Fruit fly (Drosophila melanogaster) S2 (cell line): ENCODE results near the gene Acsf3.

Experiments
- CG8478 ChIP-seq: fragments of >200 bp; optimal IDR thresholded peaks from 2 replicates; lab custom pipeline; 2018
- CTCF ChIP-seq, 2 experiments: fragments of >200 bp; optimal IDR thresholded peaks; 2 replicates each; lab custom pipeline; 2018

Acsf3 gene

DNA sequence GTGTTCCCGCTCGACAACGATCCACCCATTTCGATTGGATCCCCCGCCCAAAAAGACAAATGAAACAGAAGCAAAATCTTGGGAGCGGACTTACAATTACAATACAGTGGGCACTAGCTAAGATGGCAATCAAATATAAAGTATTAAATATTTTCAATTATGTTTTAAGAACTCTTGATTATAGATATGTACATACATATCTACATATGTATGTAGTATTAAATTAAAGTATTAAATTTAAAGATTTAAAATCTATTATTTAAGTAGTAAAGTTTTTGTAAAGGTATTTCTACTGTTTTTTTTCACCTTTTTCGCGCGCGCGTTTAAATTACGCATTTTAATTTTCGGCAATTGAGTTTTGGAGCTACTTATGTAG is 5.9 kb downstream of the Acsf3 start:
- no peak for TF ChIP-seq CTCF (optimal IDR thresholded peaks at IDR 0.05; lab: Kevin White, UChicago)

DNA sequence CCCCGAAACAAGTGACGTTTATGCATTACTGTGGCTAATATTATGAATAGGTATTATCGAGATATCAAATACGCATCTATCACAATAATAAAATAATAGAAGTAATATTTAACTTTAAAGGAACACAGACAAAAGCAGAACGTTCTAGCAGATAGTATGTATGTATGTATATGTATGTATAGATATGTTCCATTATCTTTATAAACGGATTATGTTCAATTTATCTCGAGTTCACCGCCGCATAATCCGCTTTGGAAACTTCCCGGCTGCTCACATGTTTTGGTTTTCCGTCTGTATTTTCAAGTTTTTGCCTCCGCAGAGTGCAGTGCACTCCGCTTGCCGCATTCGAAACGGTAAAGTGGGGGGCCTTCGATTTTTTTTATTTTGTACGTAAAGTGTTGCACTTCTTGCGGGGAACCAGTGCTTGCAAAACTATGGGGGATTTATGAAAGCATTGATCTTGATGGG is 6.7 kb downstream of the Acsf3 start:
- TF ChIP-seq CTCF (optimal IDR thresholded peaks at IDR 0.05; lab: Kevin White, UChicago) (no peak), CG8478 (lab: Kevin White, UChicago) (no peak)

DNA sequence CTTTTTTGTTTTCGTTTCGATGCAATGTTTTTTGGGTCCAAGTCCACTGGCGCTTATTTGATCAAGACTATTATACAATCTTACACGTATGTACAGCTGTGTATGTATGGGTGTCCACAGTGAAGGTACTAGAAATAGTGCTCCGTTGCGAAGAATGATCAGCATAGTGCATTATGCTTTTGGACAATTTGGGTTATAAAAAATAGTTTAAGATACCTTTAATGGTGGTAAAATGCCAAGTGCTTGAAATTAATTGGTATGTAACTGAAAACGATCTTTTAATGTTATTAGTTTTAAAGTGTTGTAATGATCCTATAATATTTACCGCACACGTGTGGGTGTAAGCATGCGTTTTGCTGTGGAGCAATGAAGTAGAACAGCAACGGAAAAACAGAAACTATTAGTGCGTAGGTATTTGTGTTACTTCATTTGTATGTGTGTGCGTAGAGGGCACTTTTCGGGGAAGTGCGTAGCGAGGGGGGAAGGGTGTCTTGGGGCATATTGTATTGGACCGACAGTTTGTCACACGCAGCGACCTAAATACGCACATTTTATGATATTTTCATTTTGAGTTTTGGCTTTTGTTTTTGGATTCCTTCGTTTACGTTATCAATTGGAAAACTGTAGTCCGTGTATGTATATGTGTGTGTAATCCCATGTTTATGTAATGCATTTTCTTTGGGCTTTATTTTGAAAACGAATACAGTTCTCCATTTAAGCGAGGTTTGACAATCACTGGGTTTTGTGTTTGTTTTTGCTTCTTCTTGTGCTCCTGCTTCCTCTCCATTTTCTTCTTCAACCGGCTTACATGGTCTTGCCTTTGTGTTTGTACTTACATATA is 7.5 kb downstream of the Acsf3 start:
- TF ChIP-seq CTCF (optimal IDR thresholded peaks at IDR 0.05; lab: Kevin White, UChicago) (no peak), CG8478 (lab: Kevin White, UChicago) (no peak)

DNA sequence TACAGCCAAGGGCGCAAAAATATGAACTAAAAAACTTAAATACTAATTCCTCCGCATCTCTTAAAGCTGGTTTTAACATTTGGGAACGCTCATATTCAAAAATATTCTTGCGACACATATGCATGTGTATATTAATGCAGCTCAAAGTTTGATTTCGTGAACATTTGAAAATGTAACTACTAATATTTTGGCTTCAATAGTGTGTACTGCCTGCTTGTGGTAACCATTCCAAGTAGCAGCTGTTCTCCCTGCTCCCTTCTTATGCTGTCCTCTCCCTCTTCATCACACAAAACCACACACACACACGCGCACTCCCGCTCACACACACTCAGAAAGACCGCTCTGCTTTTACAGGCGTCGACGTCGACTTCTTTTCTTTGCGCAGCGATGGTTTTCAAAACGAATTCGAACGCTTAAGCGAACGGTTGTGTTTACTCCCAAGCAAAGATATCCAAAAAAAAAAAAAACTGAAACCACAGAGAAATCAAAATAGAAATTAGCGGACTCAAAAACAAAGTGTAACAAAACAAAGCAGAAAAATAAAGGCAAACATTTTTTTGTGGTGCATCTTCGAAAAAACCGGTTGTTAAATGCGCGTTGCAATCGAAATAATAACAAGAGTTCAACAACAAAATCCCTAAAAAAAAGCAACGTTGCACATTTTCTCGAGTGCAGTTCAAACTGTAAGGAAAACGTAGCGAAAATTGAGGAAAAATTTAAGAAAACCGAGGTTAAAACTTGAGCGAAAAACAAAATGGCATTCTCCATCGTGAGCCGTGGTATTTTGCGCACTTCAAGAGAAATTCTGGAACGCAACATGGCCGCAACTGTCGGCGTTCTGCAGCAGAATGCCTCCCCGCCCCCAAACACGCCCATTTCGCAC is 8.4 kb downstream of the Acsf3 start, which contains the start of gene CBP:
Gene CBP (plus strand): TSS at position 391 of the 883 bp plus-strand sequence.
- TF ChIP-seq CG8478 (lab: Kevin White, UChicago) (no peak), CTCF (optimal IDR thresholded peaks at IDR 0.05; lab: Kevin White, UChicago) (no peak)

DNA sequence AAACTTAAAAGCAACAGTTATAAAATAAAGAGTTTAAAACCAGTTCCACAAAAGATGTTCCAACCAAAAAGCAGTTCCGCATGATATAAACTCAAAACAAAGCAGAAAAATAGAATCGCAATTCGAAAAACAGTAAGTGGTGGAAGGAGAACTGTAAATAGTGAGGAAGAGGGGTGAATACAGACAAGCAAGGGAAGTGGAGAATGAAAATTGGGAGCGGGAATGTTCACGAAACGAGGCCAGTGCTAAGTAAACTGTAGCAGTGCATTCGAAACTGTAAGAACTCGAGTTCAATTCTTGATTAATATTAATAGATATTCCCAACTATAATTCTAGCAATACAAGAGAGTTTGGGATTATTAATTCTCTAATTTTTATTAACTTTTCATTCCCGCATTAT is 9.1 kb downstream of the Acsf3 start:
- no peak for TF ChIP-seq CG8478 (lab: Kevin White, UChicago)
- no peak for TF ChIP-seq CTCF (optimal IDR thresholded peaks at IDR 0.05; lab: Kevin White, UChicago)

DNA sequence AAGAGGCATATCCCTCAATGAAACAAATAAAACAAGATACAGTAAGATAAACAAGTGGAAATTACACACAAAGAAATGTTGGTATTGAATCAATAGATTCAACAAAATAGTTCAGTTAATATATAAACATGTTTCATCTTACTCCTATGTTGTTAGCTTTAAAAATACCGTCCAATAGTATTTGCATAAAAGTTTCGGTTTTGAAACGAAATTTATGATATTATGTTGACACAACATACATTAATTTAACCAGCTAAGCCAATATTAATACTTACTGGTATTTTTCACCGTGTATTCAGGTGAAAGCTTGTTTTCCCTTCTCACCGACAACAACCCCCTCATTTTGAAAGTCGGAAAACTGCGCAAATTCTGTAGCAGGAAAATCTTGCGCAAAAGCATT is 9.7 kb downstream of the Acsf3 start:
- TF ChIP-seq CTCF (optimal IDR thresholded peaks at IDR 0.05; lab: Kevin White, UChicago) (no peak), CG8478 (lab: Kevin White, UChicago) (no peak)

DNA sequence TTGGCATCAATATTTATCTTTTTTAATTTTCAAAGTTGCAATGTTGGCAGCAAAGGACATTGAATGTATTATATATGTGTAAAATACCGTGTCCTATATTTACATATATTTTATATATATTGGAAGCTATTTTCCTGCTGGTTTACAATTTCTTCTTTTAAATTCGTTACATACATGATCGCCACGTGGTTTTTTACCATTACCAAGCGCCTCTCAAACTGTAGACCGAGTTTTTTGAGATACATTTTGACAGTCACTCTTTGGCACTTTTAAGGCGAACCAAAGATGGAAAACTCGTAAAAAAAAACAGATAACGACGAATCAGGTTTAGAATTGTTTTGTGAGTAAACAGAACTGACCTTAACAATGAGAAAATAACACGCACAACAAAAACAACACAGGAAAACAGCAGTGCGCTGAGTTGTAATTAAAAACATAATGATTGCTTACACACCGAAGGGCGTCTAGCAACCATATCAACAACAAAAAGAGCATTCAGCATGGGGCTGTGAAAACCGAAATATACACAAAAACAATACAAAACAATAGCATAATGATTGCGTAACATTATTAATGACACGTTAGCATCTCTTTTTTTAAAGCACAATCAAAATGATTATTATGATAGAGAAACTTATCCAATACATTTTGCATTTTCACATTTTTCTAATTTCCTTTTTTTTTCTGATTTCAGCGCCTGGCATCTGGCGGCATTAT is 10.9 kb downstream of the Acsf3 start:
- TF ChIP-seq CG8478 (lab: Kevin White, UChicago): no peak
- TF ChIP-seq CTCF (optimal IDR thresholded peaks at IDR 0.05; lab: Kevin White, UChicago): no peak

DNA sequence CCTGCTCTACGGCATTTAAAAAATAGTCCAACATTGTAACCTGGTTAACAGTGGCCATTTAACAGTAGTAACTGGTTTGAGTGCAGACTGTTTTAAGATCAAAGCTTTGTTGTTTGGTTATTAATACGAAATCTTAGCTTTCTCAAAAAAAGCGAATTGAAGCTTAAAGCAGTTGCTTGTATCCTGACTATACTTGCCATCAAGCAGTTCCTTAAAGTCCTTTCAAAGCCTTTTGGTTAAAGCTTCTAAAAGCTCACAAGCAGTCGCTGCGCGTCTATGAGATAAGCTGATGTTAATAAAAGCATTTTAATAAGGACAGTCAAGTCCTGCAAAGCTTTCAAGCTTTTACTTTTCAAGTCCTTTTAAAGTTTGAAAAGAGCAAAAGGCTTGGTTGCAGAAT is 11.8 kb downstream of the Acsf3 start:
- TF ChIP-seq CTCF (optimal IDR thresholded peaks at IDR 0.05; lab: Kevin White, UChicago) (no peak), CG8478 (lab: Kevin White, UChicago) (no peak)

DNA sequence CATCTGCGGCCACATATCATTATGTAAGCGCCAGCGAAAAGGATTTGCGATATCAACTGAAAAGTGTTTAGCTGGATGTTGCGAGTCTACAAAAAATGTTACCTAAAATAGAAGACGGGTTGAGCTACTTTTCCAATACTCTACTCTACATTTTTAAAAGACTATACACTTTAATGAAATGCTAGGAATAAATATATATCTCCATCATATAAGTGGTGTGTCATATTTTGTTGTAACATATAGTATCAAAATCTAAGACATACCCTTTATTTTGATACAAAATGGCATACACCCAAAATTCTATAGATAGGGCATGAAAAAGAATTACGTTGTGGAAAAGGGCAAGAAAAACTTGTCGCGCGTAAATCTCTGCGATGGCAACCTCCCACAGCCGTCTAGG is 14.2 kb downstream of the Acsf3 start:
- no peak for TF ChIP-seq CTCF (optimal IDR thresholded peaks at IDR 0.05; lab: Kevin White, UChicago)
- no peak for TF ChIP-seq CG8478 (lab: Kevin White, UChicago)

DNA sequence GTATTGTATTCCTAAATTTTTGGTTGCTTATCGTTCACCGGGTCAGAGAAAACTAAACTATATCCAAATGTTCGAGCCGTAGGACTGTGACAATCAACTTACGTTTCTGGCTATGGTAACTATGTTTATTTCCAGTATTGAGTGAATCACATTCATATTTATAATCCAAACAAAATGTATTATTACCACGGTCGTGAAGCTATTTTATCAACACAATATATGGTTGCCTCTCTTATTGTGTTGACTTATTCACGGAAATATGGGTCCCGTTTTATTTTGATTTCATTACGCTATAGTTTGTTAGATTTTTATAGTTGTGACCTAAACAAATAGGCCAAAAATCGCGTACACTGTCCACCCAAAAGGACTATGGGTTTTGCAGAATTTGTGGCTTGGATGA is 18.6 kb downstream of the Acsf3 start, which contains the start of gene CG15034:
Gene CG15034 (minus strand): TSS at position 101 of the 400 bp plus-strand sequence.
- no peak for TF ChIP-seq CTCF (optimal IDR thresholded peaks at IDR 0.05; lab: Kevin White, UChicago)
- no peak for TF ChIP-seq CG8478 (lab: Kevin White, UChicago)

DNA sequence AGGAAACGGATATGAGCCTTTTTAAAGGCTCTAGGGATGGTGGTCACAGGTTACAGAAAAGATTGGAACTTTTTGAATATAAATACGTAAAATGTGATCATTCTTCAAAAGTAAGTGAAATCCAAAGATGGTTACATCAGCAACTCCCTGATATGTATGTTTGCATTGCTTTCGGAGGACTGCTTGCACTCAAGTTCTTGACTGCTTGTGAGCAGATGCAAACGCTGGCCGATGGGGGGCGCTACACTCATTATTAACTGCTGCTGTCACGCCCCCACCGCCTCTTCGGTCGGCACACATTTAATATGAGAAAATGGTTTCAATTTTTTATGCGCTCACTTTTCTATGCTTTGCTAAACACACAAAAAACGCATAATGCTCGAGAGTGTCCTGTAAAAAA is 21.1 kb downstream of the Acsf3 start:
- TF ChIP-seq CG8478 (lab: Kevin White, UChicago): no peak
- peak; percentile 83 to 86 for TF ChIP-seq CTCF (optimal IDR thresholded peaks at IDR 0.05; lab: Kevin White, UChicago)

DNA sequence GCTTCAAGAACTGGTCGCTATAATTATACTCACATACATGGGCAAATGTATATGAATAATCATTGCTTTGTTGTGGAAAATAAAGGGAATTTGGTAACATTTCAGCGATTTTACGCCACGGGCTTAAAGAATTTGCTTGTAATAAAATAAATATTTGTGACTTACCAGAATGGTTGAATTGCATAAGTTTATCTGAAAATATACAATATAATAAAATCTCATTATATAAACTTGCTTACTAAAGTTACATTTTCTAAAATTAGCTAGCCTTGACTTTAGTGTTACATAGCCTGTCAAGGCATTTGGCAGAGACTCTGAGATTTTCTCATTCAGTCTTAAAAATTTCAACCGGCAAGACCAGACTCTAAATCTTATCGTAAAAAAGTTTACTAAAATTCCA is 29.6 kb downstream of the Acsf3 start, which contains the start of gene CG1999:
Gene CG1999 (plus strand): TSS at position 301 of the 400 bp plus-strand sequence.
- TF ChIP-seq CTCF (optimal IDR thresholded peaks at IDR 0.05; lab: Kevin White, UChicago) (no peak), CG8478 (lab: Kevin White, UChicago) (no peak)

DNA sequence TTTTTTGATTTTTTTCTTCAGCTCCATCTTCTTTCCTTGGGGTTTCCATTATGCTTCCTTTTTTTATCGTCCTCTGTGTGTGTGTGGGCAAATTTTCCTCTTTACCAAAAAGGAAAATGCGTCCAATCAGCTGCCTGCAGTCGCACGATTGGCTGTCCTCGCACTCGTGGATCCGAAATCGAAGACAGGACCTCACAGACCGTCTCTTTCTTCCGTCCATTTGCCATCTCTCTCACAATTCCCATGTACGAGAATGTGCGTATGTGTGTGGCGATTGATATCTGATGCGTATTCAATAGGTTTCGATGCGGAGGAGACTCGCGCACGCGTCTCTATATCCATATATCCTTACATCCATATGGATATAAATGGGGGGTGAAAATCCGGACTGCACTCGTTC is 39.5 kb downstream of the Acsf3 start:
- TF ChIP-seq CTCF (optimal IDR thresholded peaks at IDR 0.05; lab: Kevin White, UChicago): no peak
- TF ChIP-seq CG8478 (lab: Kevin White, UChicago): no peak

DNA sequence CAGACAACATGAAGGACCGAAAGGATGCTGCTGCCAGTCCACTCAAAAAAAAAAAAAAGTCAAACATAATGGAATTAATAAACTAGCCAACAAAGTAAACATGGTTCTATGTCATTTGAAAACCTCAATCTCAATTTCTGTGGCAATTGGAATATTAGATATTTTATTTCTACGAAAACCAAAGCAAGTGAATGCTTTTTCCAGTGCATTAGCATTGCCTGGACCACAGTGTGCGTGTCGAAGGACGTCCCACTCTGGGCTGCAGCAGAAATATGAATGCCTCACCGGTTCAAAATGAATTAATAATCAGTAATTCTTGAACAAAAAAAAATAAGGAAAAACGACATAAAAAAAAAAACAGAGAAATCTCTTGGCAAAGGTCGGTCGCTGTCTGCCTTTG is 43.6 kb downstream of the Acsf3 start:
- TF ChIP-seq CG8478 (lab: Kevin White, UChicago) (no peak), CTCF (optimal IDR thresholded peaks at IDR 0.05; lab: Kevin White, UChicago) (no peak)
